Worm (Caenorhabditis elegans) whole organism, early embryonic: ENCODE measurements around the gene Y14H12B.2.

Experiments
- B0310.2 ChIP-seq: sonication (generic microtip); optimal IDR thresholded peaks from 2 replicates; lab custom pipeline; 2016; ENCODE audit warnings: mild to moderate bottlenecking, missing genetic modification characterization, missing compliant biosample characterization
- F13C5.2 ChIP-seq: sonication (generic microtip); optimal IDR thresholded peaks from 2 replicates; lab custom pipeline; 2017; ENCODE audit warnings: mild to moderate bottlenecking, missing genetic modification characterization, inconsistent platforms, missing compliant biosample characterization
- aly-1 ChIP-seq: sonication (generic microtip); optimal IDR thresholded peaks from 2 replicates; lab custom pipeline; 2016; ENCODE audit warnings: missing genetic modification characterization, missing compliant biosample characterization
- ama-1 ChIP-seq: fragments of 150-350 bp; optimal IDR thresholded peaks from 2 replicates; lab custom pipeline; 2014
- ceh-13 ChIP-seq: fragments of 200-800 bp; sonication (Bioruptor generic); optimal IDR thresholded peaks from 2 replicates; lab custom pipeline; 2018; ENCODE audit warnings: mild to moderate bottlenecking, missing genetic modification characterization, missing compliant biosample characterization
- ceh-36 ChIP-seq: sonication (generic microtip); optimal IDR thresholded peaks from 2 replicates; lab custom pipeline; 2016; ENCODE audit warnings: missing genetic modification characterization, inconsistent platforms, missing compliant biosample characterization
- hmbx-1 ChIP-seq: sonication (generic microtip); optimal IDR thresholded peaks from 2 replicates; lab custom pipeline; 2016; ENCODE audit warnings: mild to moderate bottlenecking, missing genetic modification characterization, missing compliant biosample characterization
- hmg-4 ChIP-seq: fragments of 200-800 bp; sonication (Bioruptor generic); optimal IDR thresholded peaks from 2 replicates; lab custom pipeline; 2018; ENCODE audit warnings: mild to moderate bottlenecking, missing genetic modification characterization, missing compliant biosample characterization
- hnd-1 ChIP-seq: sonication (generic microtip); optimal IDR thresholded peaks from 2 replicates; lab custom pipeline; 2016; ENCODE audit warnings: missing genetic modification characterization, missing compliant biosample characterization
- pes-1 ChIP-seq: fragments of 200-800 bp; sonication (Bioruptor generic); IDR thresholded peaks from 2 replicates; pipeline ENCODE4 v1.3.6; 2022; ENCODE audit warnings: missing genetic modification reagents, missing genetic modification characterization, missing compliant biosample characterization
- scrt-1 ChIP-seq: fragments of 200-800 bp; sonication (Bioruptor generic); IDR thresholded peaks from 2 replicates; pipeline ENCODE4 v1.3.6; 2022; ENCODE audit warnings: missing genetic modification characterization, missing compliant biosample characterization
- sea-1 ChIP-seq: fragments of 200-800 bp; sonication (Bioruptor generic); conservative IDR thresholded peaks from 2 replicates; pipeline ENCODE4 v1.3.6; 2022; ENCODE audit warnings: missing genetic modification characterization, missing compliant biosample characterization
- tbx-11 ChIP-seq: fragments of 200-800 bp; sonication (Bioruptor generic); IDR thresholded peaks from 2 replicates; pipeline ENCODE4 v1.3.6; 2022; ENCODE audit warnings: missing genetic modification characterization, missing compliant biosample characterization

Gene Y14H12B.2

DNA sequence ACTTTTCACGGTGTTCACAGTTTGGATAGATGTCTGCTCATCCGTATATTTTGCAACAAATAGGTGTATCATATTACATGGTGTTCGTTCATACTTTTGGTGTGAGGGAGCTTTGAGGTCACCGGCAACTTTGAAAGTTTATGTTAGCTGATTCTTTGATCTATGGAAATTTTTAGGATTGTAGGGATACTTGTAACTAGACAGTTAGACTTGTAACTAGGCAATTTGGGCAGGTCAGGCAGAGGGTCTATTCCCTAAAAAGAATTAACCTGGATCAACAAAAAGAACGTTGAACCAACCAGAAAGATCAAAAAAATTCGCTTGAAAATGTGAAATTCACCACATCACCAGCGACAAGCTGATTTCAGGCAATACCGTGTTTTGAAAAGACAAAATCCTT, 39.6 kb downstream of the Y14H12B.2 start:
- TF ChIP-seq ceh-13 (GFP tag; lab: Kevin White, UChicago) (no peak), aly-1 (no peak), hmbx-1 (no peak), F13C5.2 (tag; lab: Kevin White, UChicago) (no peak), ama-1 (lab: Kevin White, UChicago) (no peak)

DNA sequence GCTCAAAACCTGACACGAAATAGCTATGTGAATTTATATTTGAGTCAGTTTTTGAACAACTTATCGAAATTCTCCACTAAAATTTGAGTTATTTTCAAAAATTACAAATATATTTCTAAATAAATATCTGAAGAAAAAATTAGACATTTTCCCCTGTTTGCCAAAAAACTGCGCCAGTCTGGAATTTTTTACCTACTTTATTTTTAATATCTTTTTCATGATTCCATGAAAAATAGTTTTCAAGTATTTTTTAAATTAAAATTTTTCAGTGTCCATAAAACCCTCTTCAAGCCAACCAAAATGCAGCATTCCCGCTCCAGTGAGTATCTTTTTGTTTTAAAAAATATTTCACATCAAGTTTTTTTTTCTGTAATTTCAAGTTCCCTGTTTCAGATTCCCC, 42.4 kb downstream of the Y14H12B.2 start, which contains the start of gene F53C3.8:
F53C3.8 (plus strand) TSS at position 301 of the 400 bp plus-strand sequence.
- TF ChIP-seq hmg-4 (no peak), sea-1 (GFP tag; lab: Robert Waterston, UW) (no peak), scrt-1 (no peak), B0310.2 (no peak), pes-1 (no peak), tbx-11 (GFP tag; lab: Robert Waterston, UW) (no peak), ceh-36 (tag; lab: Kevin White, UChicago) (no peak), aly-1 (no peak), hnd-1 (no peak), ceh-13 (GFP tag; lab: Kevin White, UChicago) (no peak), F13C5.2 (tag; lab: Kevin White, UChicago) (no peak)
